Worm (Caenorhabditis elegans) whole organism, late embryonic: ENCODE measurements around the gene F48F7.3.

Experiments
- ama-1 ChIP-seq: fragments of 150-350 bp; optimal IDR thresholded peaks from 2 replicates; lab custom pipeline; 2014
- ceh-6 ChIP-seq: fragments of 200-800 bp; sonication (Bioruptor generic); optimal IDR thresholded peaks from 2 replicates; lab custom pipeline; 2018; ENCODE audit warnings: mild to moderate bottlenecking, missing genetic modification characterization, missing compliant biosample characterization
- ceh-9 ChIP-seq: sonication (generic microtip); optimal IDR thresholded peaks from 2 replicates; lab custom pipeline; 2016; ENCODE audit warnings: mild to moderate bottlenecking, missing genetic modification characterization, inconsistent platforms, missing compliant biosample characterization
- hlh-15 ChIP-seq: sonication (generic microtip); optimal IDR thresholded peaks from 2 replicates; lab custom pipeline; 2016; ENCODE audit warnings: missing genetic modification characterization, missing compliant biosample characterization
- hlh-30 ChIP-seq: sonication (generic microtip); optimal IDR thresholded peaks from 2 replicates; lab custom pipeline; 2017; ENCODE audit warnings: antibody characterized with exemption, missing genetic modification characterization, missing compliant biosample characterization; ENCODE audit not compliant: insufficient read depth
- lim-6 ChIP-seq: sonication (generic microtip); optimal IDR thresholded peaks from 2 replicates; lab custom pipeline; 2016; ENCODE audit warnings: missing genetic modification characterization, missing compliant biosample characterization
- madf-2 ChIP-seq: sonication (generic microtip); optimal IDR thresholded peaks from 2 replicates; lab custom pipeline; 2017; ENCODE audit warnings: missing genetic modification characterization, missing compliant biosample characterization
- pha-2 ChIP-seq: sonication (generic microtip); optimal IDR thresholded peaks from 2 replicates; lab custom pipeline; 2017; ENCODE audit warnings: mild to moderate bottlenecking, missing genetic modification characterization, missing compliant biosample characterization
- pha-4 ChIP-seq: fragments of 150-350 bp; optimal IDR thresholded peaks from 2 replicates; lab custom pipeline; 2018; ENCODE audit warnings: missing biosample characterization, missing genetic modification reagents, missing genetic modification characterization
- rnt-1 ChIP-seq: sonication (generic microtip); optimal IDR thresholded peaks from 2 replicates; lab custom pipeline; 2016; ENCODE audit warnings: missing genetic modification characterization, missing compliant biosample characterization

ce11 chrX:13969257-13969968, 6.1 kb downstream of the F48F7.3 start:
- TF ChIP-seq hlh-30 (peak; percentile 10), rnt-1 (no peak), madf-2 (tag; lab: Kevin White, UChicago) (peak; percentile 51), hlh-15 (tag; lab: Kevin White, UChicago) (no peak), lim-6 (tag; lab: Kevin White, UChicago) (no peak), pha-4 (tag; lab: Kevin White, UChicago) (no peak), pha-2 (tag; lab: Kevin White, UChicago) (no peak), ceh-9 (tag; lab: Kevin White, UChicago) (no peak), ama-1 (lab: Kevin White, UChicago) (no peak), ceh-6 (GFP tag; lab: Kevin White, UChicago) (no peak)
